Fruit fly (Drosophila melanogaster) whole organism, pupa: ENCODE results near the gene CG34276.

Source experiments
- CG10348 ChIP-seq: fragments of 200-800 bp; sonication (Bioruptor generic); IDR thresholded peaks from 2 replicates; pipeline ENCODE4 v1.3.6; 2022; ENCODE audit warnings: missing biosample characterization, missing genetic modification characterization
- CG12605 ChIP-seq: fragments of 200-800 bp; sonication (Bioruptor generic); IDR thresholded peaks from 2 replicates; pipeline ENCODE4 v1.3.6; 2022; ENCODE audit warnings: missing biosample characterization, missing genetic modification characterization
- CG13204 ChIP-seq: fragments of 200-800 bp; sonication (Bioruptor generic); optimal IDR thresholded peaks from 2 replicates; lab custom pipeline; 2018; ENCODE audit warnings: missing biosample characterization, mild to moderate bottlenecking, missing genetic modification characterization, moderate library complexity
- CG14655 ChIP-seq: fragments of 200-800 bp; sonication (Bioruptor generic); optimal IDR thresholded peaks from 3 replicates; lab custom pipeline; 2017; ENCODE audit warnings: mild to moderate bottlenecking, missing biosample characterization, missing genetic modification reagents, missing genetic modification characterization
- CG15710 ChIP-seq: fragments of 200-800 bp; sonication (Bioruptor generic); optimal IDR thresholded peaks from 2 replicates; lab custom pipeline; 2018; ENCODE audit warnings: missing biosample characterization, mild to moderate bottlenecking, missing genetic modification characterization, moderate library complexity
- CG17806 ChIP-seq: fragments of 200-800 bp; sonication (Bioruptor generic); optimal IDR thresholded peaks from 2 replicates; lab custom pipeline; 2018; ENCODE audit warnings: missing biosample characterization, mild to moderate bottlenecking, missing genetic modification characterization, moderate library complexity
- CG32121 ChIP-seq: fragments of 200-800 bp; sonication (Bioruptor generic); IDR thresholded peaks from 2 replicates; pipeline ENCODE4 v1.3.6; 2022; ENCODE audit warnings: missing biosample characterization, missing genetic modification characterization
- CG34367 ChIP-seq: fragments of 200-800 bp; sonication (Bioruptor generic); optimal IDR thresholded peaks from 2 replicates; lab custom pipeline; 2018; ENCODE audit warnings: missing biosample characterization, mild to moderate bottlenecking, missing genetic modification characterization
- CG4496 ChIP-seq: fragments of 200-800 bp; sonication (Bioruptor generic); IDR thresholded peaks from 3 replicates; pipeline ENCODE4 v1.3.6; 2022; ENCODE audit warnings: missing biosample characterization, missing genetic modification characterization
- CG8159 ChIP-seq: fragments of 200-800 bp; sonication (Bioruptor generic); optimal IDR thresholded peaks from 3 replicates; lab custom pipeline; 2018; ENCODE audit warnings: missing biosample characterization, mild to moderate bottlenecking, missing genetic modification characterization, moderate library complexity
- CG8301 ChIP-seq: fragments of 200-800 bp; sonication (Bioruptor generic); optimal IDR thresholded peaks from 2 replicates; lab custom pipeline; 2018; ENCODE audit warnings: missing biosample characterization, mild to moderate bottlenecking, missing genetic modification characterization
- CG9948 ChIP-seq: fragments of 200-800 bp; sonication (Bioruptor generic); optimal IDR thresholded peaks from 2 replicates; lab custom pipeline; 2018; ENCODE audit warnings: missing biosample characterization, mild to moderate bottlenecking, missing genetic modification characterization, moderate library complexity
- D1 ChIP-seq: fragments of 200-800 bp; sonication (Bioruptor generic); optimal IDR thresholded peaks from 2 replicates; lab custom pipeline; 2018; ENCODE audit warnings: missing biosample characterization, mild to moderate bottlenecking, missing genetic modification characterization, moderate library complexity
- EcR ChIP-seq: fragments of 200-800 bp; sonication (Bioruptor generic); optimal IDR thresholded peaks from 3 replicates; lab custom pipeline; 2019; ENCODE audit warnings: missing biosample characterization, missing genetic modification characterization, mild to moderate bottlenecking, moderate library complexity, missing genetic modification reagents
- Ets98B ChIP-seq: fragments of 200-800 bp; sonication (Bioruptor generic); IDR thresholded peaks from 2 replicates; pipeline ENCODE4 v1.3.6; 2022; ENCODE audit warnings: missing biosample characterization, missing genetic modification characterization
- Pif1A ChIP-seq: fragments of 200-800 bp; sonication (Bioruptor generic); optimal IDR thresholded peaks from 3 replicates; lab custom pipeline; 2016; ENCODE audit warnings: missing biosample characterization, missing genetic modification characterization
- Pif1B ChIP-seq: fragments of 200-800 bp; sonication (Bioruptor generic); optimal IDR thresholded peaks from 3 replicates; lab custom pipeline; 2016; ENCODE audit warnings: missing biosample characterization, missing genetic modification characterization
- Snoo ChIP-seq: fragments of 200-800 bp; sonication (Bioruptor generic); optimal IDR thresholded peaks from 3 replicates; lab custom pipeline; 2017; ENCODE audit warnings: missing biosample characterization, mild to moderate bottlenecking, missing genetic modification characterization, inconsistent platforms
- fd96Ca ChIP-seq: fragments of 200-800 bp; sonication (Bioruptor generic); IDR thresholded peaks from 3 replicates; pipeline ENCODE4 v1.3.6; 2022; ENCODE audit warnings: missing biosample characterization, missing genetic modification characterization
- gl ChIP-seq: fragments of 200-800 bp; sonication (Bioruptor generic); optimal IDR thresholded peaks from 2 replicates; lab custom pipeline; 2018; ENCODE audit warnings: missing biosample characterization, mild to moderate bottlenecking, missing genetic modification characterization
- rn ChIP-seq: fragments of 200-800 bp; sonication (Bioruptor generic); IDR thresholded peaks from 2 replicates; pipeline ENCODE4 v1.3.6; 2022; ENCODE audit warnings: missing biosample characterization, missing genetic modification characterization

Gene CG34276

dm6 chr3R:15925329-15925728 lies at the start of gene CG34276:
CG34276 (plus strand) TSS chr3R:15925629.
- TF ChIP-seq Ets98B (GFP tag; lab: Robert Waterston, UW) (no peak), CG13204 (GFP tag; lab: Kevin White, UChicago) (no peak), CG9948 (tag; lab: Kevin White, UChicago) (no peak), CG10348 (no peak), CG32121 (GFP tag; lab: Robert Waterston, UW) (no peak), Snoo (tag; lab: Kevin White, UChicago) (no peak), CG8159 (no peak), CG15710 (tag; lab: Kevin White, UChicago) (no peak), Pif1B (no peak), gl (tag; lab: Kevin White, UChicago) (no peak), CG8301 (tag; lab: Kevin White, UChicago) (no peak), Pif1A (GFP tag; lab: Kevin White, UChicago) (no peak), rn (GFP tag; lab: Robert Waterston, UW) (no peak), CG12605 (no peak), CG4496 (GFP tag; lab: Robert Waterston, UW) (no peak), EcR (GFP tag; lab: Kevin White, UChicago) (no peak), fd96Ca (no peak), CG14655 (GFP tag; lab: Kevin White, UChicago) (no peak)

dm6 chr3R:15891188-15891820 lies 34.1 kb upstream of the CG34276 start:
- no peak for TF ChIP-seq D1 (tag; lab: Kevin White, UChicago)
- TF ChIP-seq, all 21 proteins: peak for 0

dm6 chr3R:15895978-15896377 lies 29.5 kb upstream of the CG34276 start, which contains the start of gene CG14877:
CG14877 (minus strand) TSS chr3R:15896078.
- no peak for TF ChIP-seq rn (GFP tag; lab: Robert Waterston, UW)
- no peak for TF ChIP-seq CG14655 (GFP tag; lab: Kevin White, UChicago)
- no peak for TF ChIP-seq Pif1A (GFP tag; lab: Kevin White, UChicago)
- no peak for TF ChIP-seq CG4496 (GFP tag; lab: Robert Waterston, UW)
- TF ChIP-seq EcR (GFP tag; lab: Kevin White, UChicago), result no peak
- TF ChIP-seq CG34367 (tag; lab: Kevin White, UChicago), result no peak
- TF ChIP-seq CG12605, result no peak
- TF ChIP-seq Pif1B, result no peak
- TF ChIP-seq D1 (tag; lab: Kevin White, UChicago), result no peak

dm6 chr3R:15898302-15898701 lies 27.1 kb upstream of the CG34276 start:
- no peak for TF ChIP-seq Pif1A (GFP tag; lab: Kevin White, UChicago)
- no peak for TF ChIP-seq CG13204 (GFP tag; lab: Kevin White, UChicago)
- peak; percentile 21 for TF ChIP-seq CG8301 (tag; lab: Kevin White, UChicago)
- TF ChIP-seq fd96Ca, result no peak
- TF ChIP-seq Ets98B (GFP tag; lab: Robert Waterston, UW), result no peak
- no peak for TF ChIP-seq Pif1B
- TF ChIP-seq Snoo (tag; lab: Kevin White, UChicago), result no peak
- no peak for TF ChIP-seq CG32121 (GFP tag; lab: Robert Waterston, UW)
- no peak for TF ChIP-seq CG17806
- peak; percentile 34 for TF ChIP-seq CG14655 (GFP tag; lab: Kevin White, UChicago)
- no peak for TF ChIP-seq CG10348
- TF ChIP-seq CG8159, result peak; percentile 15
- no peak for TF ChIP-seq CG9948 (tag; lab: Kevin White, UChicago)
- TF ChIP-seq EcR (GFP tag; lab: Kevin White, UChicago), result no peak
- TF ChIP-seq, all 21 proteins: peak for 3

- TF ChIP-seq Snoo (tag; lab: Kevin White, UChicago), result peak; percentile 42
- TF ChIP-seq gl (tag; lab: Kevin White, UChicago), result peak; percentile 54
- TF ChIP-seq Ets98B (GFP tag; lab: Robert Waterston, UW), result peak; percentile 51; the same call in 1 of the 2 replicates
- TF ChIP-seq CG32121 (GFP tag; lab: Robert Waterston, UW), result no peak
- TF ChIP-seq D1 (tag; lab: Kevin White, UChicago), result no peak
- TF ChIP-seq Pif1B, result peak; percentile 64
- TF ChIP-seq Pif1A (GFP tag; lab: Kevin White, UChicago), result peak; percentile 70
- TF ChIP-seq rn (GFP tag; lab: Robert Waterston, UW), result no peak
- TF ChIP-seq CG10348, result no peak
- TF ChIP-seq CG17806, result peak; percentile 73
- peak; percentile 74 for TF ChIP-seq CG34367 (tag; lab: Kevin White, UChicago)
- peak; percentile 78 for TF ChIP-seq CG15710 (tag; lab: Kevin White, UChicago)
- no peak for TF ChIP-seq EcR (GFP tag; lab: Kevin White, UChicago)
- peak; percentile 77 for TF ChIP-seq CG8159
- no peak for TF ChIP-seq CG13204 (GFP tag; lab: Kevin White, UChicago)
- peak; percentile 61; the same call in 1 of the 3 replicates for TF ChIP-seq CG4496 (GFP tag; lab: Robert Waterston, UW)
- peak; percentile 62 for TF ChIP-seq CG8301 (tag; lab: Kevin White, UChicago)
- peak; percentile 57; the same call in 1 of the 2 replicates for TF ChIP-seq CG12605
- peak; percentile 69 for TF ChIP-seq fd96Ca
- TF ChIP-seq CG14655 (GFP tag; lab: Kevin White, UChicago), result peak; percentile 63
- peak; percentile 77 for TF ChIP-seq CG9948 (tag; lab: Kevin White, UChicago)
Measured at dm6 chr3R:15899650-15900049, 25.8 kb upstream of the CG34276 start.
